Worm (Caenorhabditis elegans): ENCODE measurements around the gene F45B8.5.
A peak's percentile ranks its signal among the peaks of the same experiment; 100 is the strongest.

Gene F45B8.5

DNA sequence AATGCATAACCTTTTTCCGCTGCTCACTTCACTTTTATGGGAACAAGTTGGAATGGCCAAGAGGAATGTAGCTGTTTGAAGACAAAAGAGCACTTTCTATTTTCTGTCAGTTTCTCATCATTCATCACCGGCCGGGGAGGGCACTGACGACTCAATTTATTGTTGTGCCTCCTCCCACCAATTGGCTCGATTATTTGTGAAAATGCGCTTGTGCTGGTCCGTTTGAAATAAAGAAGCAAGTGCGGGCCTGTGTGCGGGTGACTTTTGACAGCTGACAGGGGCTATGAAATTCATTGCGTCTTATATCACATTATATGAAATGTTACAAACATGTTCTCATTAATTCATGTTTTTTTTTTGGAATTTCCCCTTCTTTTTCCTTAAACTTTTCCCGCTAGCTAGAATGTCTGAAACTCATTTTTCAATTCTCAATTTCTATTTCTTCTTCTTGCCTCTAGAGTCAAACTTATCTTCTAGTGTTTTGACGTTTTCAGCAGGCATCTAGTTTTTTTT lies 48.1 kb downstream of the F45B8.5 start (continued):
- TF ChIP-seq aly-2 (tag; optimal IDR thresholded peaks at IDR 0.05) (no peak), Y105C5A.15 (GFP tag; IDR thresholded peaks at IDR 0.05) (no peak), daf-8 (GFP tag; IDR thresholded peaks at IDR 0.05) (no peak), daf-16 (GFP tag; optimal IDR thresholded peaks at IDR 0.05) (peak in 1 of 2 experiments; percentile 21), daf-16 (tag; optimal IDR thresholded peaks at IDR 0.05) (no peak), unc-62 (GFP tag; optimal IDR thresholded peaks at IDR 0.05 in 1 of 2) (peak in 1 of 2 experiments; percentile 94), unc-62 (tag; optimal IDR thresholded peaks at IDR 0.05) (no peak), zfp-2 (tag; optimal IDR thresholded peaks at IDR 0.05) (no peak), fos-1 (tag; optimal IDR thresholded peaks at IDR 0.05) (no peak)

ce11 chrX:15016102-15016501 lies 50.2 kb downstream of the F45B8.5 start:
- TF ChIP-seq fkh-10 (GFP tag; optimal IDR thresholded peaks at IDR 0.05) = peak; percentile 74
- TF ChIP-seq set-16 (GFP tag; IDR thresholded peaks at IDR 0.05) = peak; percentile 36; the same call in 1 of the 2 replicates
- TF ChIP-seq zag-1 (tag; optimal IDR thresholded peaks at IDR 0.05) = no peak
- no peak for TF ChIP-seq nhr-28 (tag; optimal IDR thresholded peaks at IDR 0.05)
- no peak for TF ChIP-seq nhr-25 (tag; optimal IDR thresholded peaks at IDR 0.05; ENCODE audit: borderline replicate concordance, insufficient read depth)
- TF ChIP-seq tra-1 (GFP tag; IDR thresholded peaks at IDR 0.05) = no peak

Measured in whole organism, L4 larva.